Worm (Caenorhabditis elegans) whole organism, mixed stage, embryonic: ENCODE measurements around the gene ech-5.

ENCODE experiments used
- blmp-1 ChIP-seq: fragments of 150-350 bp; optimal IDR thresholded peaks from 2 replicates; lab custom pipeline; 2014; ENCODE audit warnings: missing biosample characterization, missing genetic modification characterization
- lsy-2 ChIP-seq: fragments of 150-350 bp; optimal IDR thresholded peaks from 2 replicates; lab custom pipeline; 2014; ENCODE audit warnings: missing biosample characterization, missing genetic modification characterization
- mep-1 ChIP-seq: fragments of 150-350 bp; optimal IDR thresholded peaks from 2 replicates; lab custom pipeline; 2017; ENCODE audit warnings: missing biosample characterization, missing genetic modification reagents, missing genetic modification characterization, inconsistent platforms
- nhr-12 ChIP-seq: fragments of 150-350 bp; optimal IDR thresholded peaks from 2 replicates; lab custom pipeline; 2014; ENCODE audit warnings: missing biosample characterization, missing genetic modification characterization
- sptf-1 ChIP-seq: sonication (generic microtip); optimal IDR thresholded peaks from 2 replicates; lab custom pipeline; 2017; ENCODE audit warnings: mild to moderate bottlenecking, missing genetic modification characterization, moderate library complexity, missing compliant biosample characterization
- unc-62 ChIP-seq: fragments of 150-350 bp; optimal IDR thresholded peaks from 2 replicates; lab custom pipeline; 2014; ENCODE audit warnings: missing biosample characterization, missing genetic modification reagents, missing genetic modification characterization
- ztf-11 ChIP-seq: fragments of 150-350 bp; optimal IDR thresholded peaks from 2 replicates; lab custom pipeline; 2014; ENCODE audit warnings: missing biosample characterization, missing genetic modification characterization

ce11 chrIV:829107-829506 is 32.3 kb downstream of the ech-5 start:
- TF ChIP-seq ztf-11 (tag; lab: Kevin White, UChicago) (no peak), unc-62 (GFP tag; lab: Kevin White, UChicago) (no peak), lsy-2 (tag; lab: Kevin White, UChicago) (no peak), mep-1 (no peak), nhr-12 (tag; lab: Kevin White, UChicago) (no peak), sptf-1 (tag; lab: Kevin White, UChicago) (no peak), blmp-1 (no peak)
